Fruit fly (Drosophila melanogaster): ENCODE measurements around the gene mRpS34.

dm6 chr3L:16381184-16381797, 33.4 kb downstream of the mRpS34 start, which contains the start of gene Agpat4:
- TF ChIP-seq psq (optimal IDR thresholded peaks at IDR 0.05) (no peak), Sin3A (optimal IDR thresholded peaks at IDR 0.05) (no peak), insv (optimal IDR thresholded peaks at IDR 0.05) (no peak), h (optimal IDR thresholded peaks at IDR 0.05) (no peak), Myc (optimal IDR thresholded peaks at IDR 0.05) (no peak), ttk (optimal IDR thresholded peaks at IDR 0.05) (no peak)
